Worm (Caenorhabditis elegans): ENCODE results near the gene C17G10.6.

- TF ChIP-seq med-1 (GFP tag; optimal IDR thresholded peaks at IDR 0.05; ENCODE audit: insufficient read depth) (no peak), ztf-29 (GFP tag; IDR thresholded peaks at IDR 0.05) (no peak), cog-1 (tag; optimal IDR thresholded peaks at IDR 0.05) (no peak), T22C8.4 (GFP tag; IDR thresholded peaks at IDR 0.05) (no peak)
Measured at ce11 chrII:5649236-5650004, 46.3 kb upstream of the C17G10.6 start, which contains the start of the genes sam-4, F59E12.17 and zyg-1.

All from whole organism, midembryonic.